Fruit fly (Drosophila melanogaster) whole organism, embryonic: Measurements from ENCODE around the gene Rbp1-like.

Experiments
- Fer3 ChIP-seq: fragments of 200-800 bp; sonication (Bioruptor generic); optimal IDR thresholded peaks from 2 replicates; lab custom pipeline; 2018; ENCODE audit warnings: missing biosample characterization, mild to moderate bottlenecking, missing genetic modification characterization, moderate library complexity
- Gug ChIP-seq: fragments of 200-800 bp; sonication (Bioruptor generic); IDR thresholded peaks from 4 replicates; pipeline ENCODE4 v1.3.6; 2022; ENCODE audit warnings: missing biosample characterization, missing genetic modification characterization
- Mad ChIP-seq: fragments of 200-800 bp; sonication (Bioruptor generic); optimal IDR thresholded peaks from 2 replicates; lab custom pipeline; 2016; ENCODE audit warnings: missing biosample characterization, missing genetic modification characterization
- gro ChIP-seq: fragments of 200-800 bp; sonication (Bioruptor generic); optimal IDR thresholded peaks from 2 replicates; lab custom pipeline; 2016; ENCODE audit warnings: missing biosample characterization, missing genetic modification characterization
- inv ChIP-seq: fragments of 200-800 bp; sonication (Bioruptor generic); IDR thresholded peaks from 2 replicates; pipeline ENCODE4 v1.3.6; 2022; ENCODE audit warnings: missing biosample characterization, missing genetic modification characterization; ENCODE audit not compliant: partially characterized antibody

- no peak for TF ChIP-seq inv (GFP tag; lab: Robert Waterston, UW)
- no peak for TF ChIP-seq Mad (GFP tag; lab: Kevin White, UChicago)
- no peak for TF ChIP-seq gro (GFP tag; lab: Kevin White, UChicago)
- TF ChIP-seq Gug: no peak
- no peak for TF ChIP-seq Fer3
These were observed 21.6 kb upstream of the Rbp1-like start for dm6 chrX:13406293-13406692.
